Worm (Caenorhabditis elegans) whole organism, mixed stage, embryonic: ENCODE data around the gene M02B7.7.

Experiments used
- M03D4.4 ChIP-seq: sonication (generic microtip); optimal IDR thresholded peaks from 2 replicates; lab custom pipeline; 2017; ENCODE audit warnings: mild to moderate bottlenecking, missing genetic modification characterization, missing compliant biosample characterization
- bed-3 ChIP-seq: fragments of 200-800 bp; sonication (Bioruptor generic); optimal IDR thresholded peaks from 3 replicates; lab custom pipeline; 2018; ENCODE audit warnings: mild to moderate bottlenecking, missing genetic modification characterization, moderate library complexity, missing compliant biosample characterization
- blmp-1 ChIP-seq: fragments of 150-350 bp; optimal IDR thresholded peaks from 2 replicates; lab custom pipeline; 2014; ENCODE audit warnings: missing biosample characterization, missing genetic modification characterization
- ceh-39 ChIP-seq: fragments of 150-350 bp; optimal IDR thresholded peaks from 2 replicates; lab custom pipeline; 2014; ENCODE audit warnings: missing biosample characterization, missing genetic modification characterization
- ceh-83 ChIP-seq: fragments of 200-800 bp; sonication (Bioruptor generic); optimal IDR thresholded peaks from 2 replicates; lab custom pipeline; 2018; ENCODE audit warnings: mild to moderate bottlenecking, missing genetic modification characterization, missing compliant biosample characterization
- ces-1 ChIP-seq: fragments of 150-350 bp; optimal IDR thresholded peaks from 2 replicates; lab custom pipeline; 2014; ENCODE audit warnings: missing biosample characterization, missing genetic modification reagents, missing genetic modification characterization
- cnd-1 ChIP-seq: fragments of 200-800 bp; sonication (Bioruptor generic); optimal IDR thresholded peaks from 2 replicates; lab custom pipeline; 2018; ENCODE audit warnings: mild to moderate bottlenecking, missing genetic modification characterization, missing compliant biosample characterization
- drap-1 ChIP-seq: fragments of 200-800 bp; sonication (Bioruptor generic); optimal IDR thresholded peaks from 3 replicates; lab custom pipeline; 2018; ENCODE audit warnings: mild to moderate bottlenecking, missing genetic modification characterization, missing compliant biosample characterization
- elt-1 ChIP-seq: sonication (generic microtip); optimal IDR thresholded peaks from 2 replicates; lab custom pipeline; 2017; ENCODE audit warnings: missing genetic modification characterization, mild to moderate bottlenecking, missing compliant biosample characterization, antibody characterized with exemption, moderate library complexity, borderline replicate concordance; ENCODE audit not compliant: insufficient read depth
- elt-3 ChIP-seq: fragments of 150-350 bp; optimal IDR thresholded peaks from 2 replicates; lab custom pipeline; 2014; ENCODE audit warnings: missing biosample characterization, missing genetic modification characterization
- ham-2 ChIP-seq: fragments of 200-800 bp; sonication (Bioruptor generic); optimal IDR thresholded peaks from 2 replicates; lab custom pipeline; 2018; ENCODE audit warnings: mild to moderate bottlenecking, missing genetic modification characterization, missing compliant biosample characterization
- hlh-1 ChIP-seq: fragments of 150-350 bp; optimal IDR thresholded peaks from 2 replicates; lab custom pipeline; 2014; ENCODE audit warnings: missing biosample characterization, missing genetic modification reagents, missing genetic modification characterization
- lin-13 ChIP-seq: fragments of 150-350 bp; optimal IDR thresholded peaks from 2 replicates; lab custom pipeline; 2014; ENCODE audit warnings: missing biosample characterization, missing genetic modification characterization
- lsy-2 ChIP-seq: fragments of 150-350 bp; optimal IDR thresholded peaks from 2 replicates; lab custom pipeline; 2014; ENCODE audit warnings: missing biosample characterization, missing genetic modification characterization
- mab-5 ChIP-seq: fragments of 150-350 bp; optimal IDR thresholded peaks from 2 replicates; lab custom pipeline; 2014; ENCODE audit warnings: missing biosample characterization, missing genetic modification characterization
- mep-1 ChIP-seq: fragments of 150-350 bp; optimal IDR thresholded peaks from 2 replicates; lab custom pipeline; 2017; ENCODE audit warnings: missing biosample characterization, missing genetic modification reagents, missing genetic modification characterization, inconsistent platforms
- mls-2 ChIP-seq: sonication (generic microtip); optimal IDR thresholded peaks from 2 replicates; lab custom pipeline; 2016; ENCODE audit warnings: mild to moderate bottlenecking, missing genetic modification characterization, moderate library complexity, missing compliant biosample characterization
- nhr-12 ChIP-seq: fragments of 150-350 bp; optimal IDR thresholded peaks from 2 replicates; lab custom pipeline; 2014; ENCODE audit warnings: missing biosample characterization, missing genetic modification characterization
- nhr-2 ChIP-seq: fragments of 150-350 bp; optimal IDR thresholded peaks from 2 replicates; lab custom pipeline; 2014; ENCODE audit warnings: missing biosample characterization, missing genetic modification characterization
- nhr-237 ChIP-seq: fragments of 150-350 bp; optimal IDR thresholded peaks from 2 replicates; lab custom pipeline; 2014; ENCODE audit warnings: missing biosample characterization, missing genetic modification characterization
- nhr-28 ChIP-seq: fragments of 150-350 bp; optimal IDR thresholded peaks from 2 replicates; lab custom pipeline; 2014; ENCODE audit warnings: missing biosample characterization, missing genetic modification characterization
- nhr-76 ChIP-seq: sonication (generic microtip); optimal IDR thresholded peaks from 2 replicates; lab custom pipeline; 2017; ENCODE audit warnings: missing biosample characterization, missing genetic modification characterization
- pha-4 ChIP-seq: fragments of 150-350 bp; optimal IDR thresholded peaks from 2 replicates; lab custom pipeline; 2018; ENCODE audit warnings: missing biosample characterization, missing genetic modification reagents, missing genetic modification characterization
- sem-2 ChIP-seq: fragments of 200-800 bp; sonication (Bioruptor generic); optimal IDR thresholded peaks from 2 replicates; lab custom pipeline; 2018; ENCODE audit warnings: mild to moderate bottlenecking, missing genetic modification characterization, missing compliant biosample characterization
- snpc-4 ChIP-seq: fragments of 150-350 bp; optimal IDR thresholded peaks from 2 replicates; lab custom pipeline; 2014; ENCODE audit warnings: missing biosample characterization, missing genetic modification characterization
- sptf-1 ChIP-seq: sonication (generic microtip); optimal IDR thresholded peaks from 2 replicates; lab custom pipeline; 2017; ENCODE audit warnings: mild to moderate bottlenecking, missing genetic modification characterization, moderate library complexity, missing compliant biosample characterization
- unc-120 ChIP-seq: sonication (generic microtip); optimal IDR thresholded peaks from 2 replicates; lab custom pipeline; 2017; ENCODE audit warnings: missing genetic modification characterization, missing compliant biosample characterization; ENCODE audit not compliant: poor library complexity, severe bottlenecking
- unc-39 ChIP-seq: fragments of 150-350 bp; optimal IDR thresholded peaks from 2 replicates; lab custom pipeline; 2014; ENCODE audit warnings: missing biosample characterization, missing genetic modification characterization
- unc-62 ChIP-seq: fragments of 150-350 bp; optimal IDR thresholded peaks from 2 replicates; lab custom pipeline; 2014; ENCODE audit warnings: missing biosample characterization, missing genetic modification reagents, missing genetic modification characterization
- zip-8 ChIP-seq: fragments of 150-350 bp; optimal IDR thresholded peaks from 2 replicates; lab custom pipeline; 2014; ENCODE audit warnings: missing biosample characterization, missing genetic modification characterization
- ztf-11 ChIP-seq: fragments of 150-350 bp; optimal IDR thresholded peaks from 2 replicates; lab custom pipeline; 2014; ENCODE audit warnings: missing biosample characterization, missing genetic modification characterization

Gene M02B7.7

DNA sequence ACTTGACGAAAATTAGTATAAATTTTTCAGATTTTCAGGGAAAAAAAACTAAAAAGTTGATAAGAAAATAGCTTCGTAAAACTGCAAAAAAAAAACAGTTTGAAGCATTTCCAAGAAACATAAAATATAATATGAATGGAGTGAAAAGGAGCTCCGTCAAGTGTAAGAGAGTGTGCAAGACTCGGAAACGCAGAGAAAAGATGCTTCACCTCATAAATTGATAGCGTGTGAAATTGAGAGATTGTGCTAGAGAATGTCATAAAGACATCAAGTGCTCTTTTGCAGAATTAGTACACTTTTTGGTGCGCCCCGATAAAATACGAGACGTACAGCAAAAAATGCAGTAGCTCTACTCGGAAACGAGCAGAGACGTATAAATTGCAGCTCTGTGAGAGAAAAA, 14.6 kb upstream of the M02B7.7 start:
- no peak for TF ChIP-seq ztf-11
- no peak for TF ChIP-seq elt-1 (tag; lab: Kevin White, UChicago)

DNA sequence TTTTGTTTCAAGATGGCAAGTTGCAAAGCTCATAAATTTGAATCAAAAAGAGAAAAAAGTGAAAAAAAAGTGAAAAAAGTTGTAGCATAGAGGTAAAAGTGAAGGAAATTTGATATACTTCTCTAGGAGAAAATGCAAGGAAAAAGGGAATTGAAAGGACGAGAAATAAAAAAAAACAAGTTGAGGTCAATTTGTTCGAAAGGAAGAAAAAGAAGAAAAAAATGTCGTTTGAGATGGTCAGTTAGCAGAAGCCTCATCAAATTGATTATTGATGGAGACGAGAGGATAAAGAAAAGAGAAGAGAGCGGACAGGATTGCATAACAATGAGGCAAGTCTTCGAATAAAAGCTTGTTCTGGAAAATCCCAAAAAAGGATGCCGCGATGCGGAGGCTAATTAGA, 13.1 kb upstream of the M02B7.7 start:
- TF ChIP-seq mls-2 (tag; lab: Kevin White, UChicago) (no peak), mep-1 (no peak), ceh-83 (GFP tag; lab: Kevin White, UChicago) (no peak), cnd-1 (tag; lab: Kevin White, UChicago) (no peak), ces-1 (GFP tag; lab: Kevin White, UChicago) (peak; percentile 2), pha-4 (tag; lab: Kevin White, UChicago) (no peak), lsy-2 (tag; lab: Kevin White, UChicago) (no peak)

DNA sequence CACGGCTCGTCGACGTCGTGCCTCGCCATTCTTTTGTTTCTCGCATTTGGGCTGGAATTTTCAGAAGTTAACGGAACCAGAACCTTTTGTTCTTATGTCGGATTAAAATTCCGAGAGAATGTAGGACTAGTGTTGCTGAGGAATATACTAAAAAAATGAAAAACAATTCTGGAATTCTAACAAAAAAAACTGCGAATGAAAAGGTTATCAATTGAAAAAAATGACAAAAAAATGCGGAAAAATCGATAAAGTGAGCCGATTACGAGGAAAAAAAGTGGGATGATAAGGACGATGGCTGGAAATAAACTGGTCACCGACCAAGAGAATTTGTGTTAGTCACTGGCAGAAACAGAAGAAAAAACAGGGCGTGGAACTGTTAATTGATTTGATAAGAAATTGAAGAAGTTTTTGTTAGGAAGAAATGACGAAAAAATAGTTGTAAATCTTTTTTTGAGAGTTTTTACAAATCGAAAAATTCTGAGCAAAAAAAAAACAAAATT, 12.3 kb upstream of the M02B7.7 start, which contains the start of gene bris-1:
Gene bris-1 (minus strand): TSS at position 51 of the 500 bp plus-strand sequence.
- TF ChIP-seq snpc-4 (tag; lab: Kevin White, UChicago) (no peak), unc-62 (GFP tag; lab: Kevin White, UChicago) (no peak), nhr-2 (tag; lab: Kevin White, UChicago) (no peak), sem-2 (GFP tag; lab: Kevin White, UChicago) (no peak), unc-39 (no peak), hlh-1 (no peak), unc-120 (no peak)
- TF ChIP-seq, all 35 proteins: peak for 0

DNA sequence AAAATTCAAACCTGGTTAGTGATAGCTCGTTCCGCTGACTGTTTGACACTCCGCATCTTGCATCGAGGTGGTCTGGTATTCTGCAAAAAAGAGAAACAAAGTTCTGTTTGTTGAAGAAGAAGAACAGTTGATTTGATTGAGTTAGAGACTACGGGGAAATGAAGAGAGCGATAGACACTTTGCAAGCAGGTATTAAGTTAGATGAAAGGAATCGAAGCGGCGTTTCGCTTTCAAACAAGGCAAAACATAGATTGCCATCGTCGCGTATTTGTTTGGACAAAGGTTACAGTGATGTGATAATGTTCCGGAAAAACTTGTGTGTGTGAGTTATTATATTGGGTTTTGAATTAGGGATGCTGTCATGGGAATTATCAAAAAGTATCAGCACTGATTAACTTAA, 10.3 kb upstream of the M02B7.7 start:
- TF ChIP-seq hlh-1 (no peak), nhr-28 (tag; lab: Kevin White, UChicago) (no peak), blmp-1 (no peak), mab-5 (tag; lab: Kevin White, UChicago) (no peak), elt-1 (tag; lab: Kevin White, UChicago) (no peak), sptf-1 (no peak), drap-1 (GFP tag; lab: Kevin White, UChicago) (no peak), pha-4 (tag; lab: Kevin White, UChicago) (no peak), elt-3 (tag; lab: Kevin White, UChicago) (no peak), zip-8 (tag; lab: Kevin White, UChicago) (no peak), ces-1 (GFP tag; lab: Kevin White, UChicago) (no peak), lsy-2 (tag; lab: Kevin White, UChicago) (no peak), unc-120 (no peak), mep-1 (no peak), nhr-12 (tag; lab: Kevin White, UChicago) (no peak), lin-13 (no peak)

DNA sequence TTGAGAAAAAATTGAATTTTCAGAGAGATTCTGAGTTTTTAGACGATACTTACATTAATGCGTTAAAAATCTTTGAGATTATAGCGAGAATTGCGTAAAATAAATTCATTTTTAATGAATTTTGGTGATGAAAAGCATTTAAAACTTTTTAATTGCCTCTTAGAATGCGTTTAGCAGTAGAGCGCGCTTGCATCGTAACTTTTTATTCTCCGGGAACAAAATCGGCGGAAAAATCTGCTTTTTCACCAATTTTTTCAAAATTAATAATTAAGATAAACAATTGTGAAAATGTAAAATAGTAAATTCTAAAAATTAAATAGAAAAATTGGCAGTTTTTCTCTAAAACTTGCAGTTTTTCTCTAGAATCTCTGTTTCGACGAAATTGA, 8.3 kb upstream of the M02B7.7 start:
- TF ChIP-seq unc-62 (GFP tag; lab: Kevin White, UChicago) (no peak), nhr-2 (tag; lab: Kevin White, UChicago) (no peak), pha-4 (tag; lab: Kevin White, UChicago) (no peak), ces-1 (GFP tag; lab: Kevin White, UChicago) (no peak), snpc-4 (tag; lab: Kevin White, UChicago) (no peak), lsy-2 (tag; lab: Kevin White, UChicago) (no peak), nhr-76 (no peak), ceh-39 (tag; lab: Kevin White, UChicago) (no peak), nhr-237 (tag; lab: Kevin White, UChicago) (no peak), nhr-12 (tag; lab: Kevin White, UChicago) (no peak), M03D4.4 (no peak), ztf-11 (no peak), sem-2 (GFP tag; lab: Kevin White, UChicago) (no peak), cnd-1 (tag; lab: Kevin White, UChicago) (no peak), ceh-83 (GFP tag; lab: Kevin White, UChicago) (no peak), ham-2 (GFP tag; lab: Kevin White, UChicago) (no peak), unc-120 (no peak), bed-3 (no peak)
